Worm (Caenorhabditis elegans) whole organism, young adult: ENCODE results near the gene C47E8.11.

ENCODE experiments used
- B0336.3 ChIP-seq: fragments of 200-800 bp; sonication (Bioruptor generic); IDR thresholded peaks from 2 replicates; pipeline ENCODE4 v1.3.6; 2022; ENCODE audit warnings: missing genetic modification characterization, missing compliant biosample characterization
- C06A6.2 ChIP-seq: fragments of 200-800 bp; sonication (Bioruptor generic); conservative IDR thresholded peaks from 2 replicates; pipeline ENCODE4 v1.3.6; 2022; ENCODE audit warnings: missing genetic modification characterization, missing compliant biosample characterization
- F33H1.4 ChIP-seq: fragments of 200-800 bp; sonication (Bioruptor generic); IDR thresholded peaks from 2 replicates; pipeline ENCODE4 v1.3.6; 2022; ENCODE audit warnings: missing genetic modification reagents, missing genetic modification characterization, missing compliant biosample characterization
- F55B11.4 ChIP-seq: sonication (generic microtip); optimal IDR thresholded peaks from 2 replicates; lab custom pipeline; 2016; ENCODE audit warnings: missing compliant biosample characterization, missing genetic modification characterization, borderline replicate concordance; ENCODE audit not compliant: insufficient read depth
- Y53F4B.3 ChIP-seq: fragments of 200-800 bp; sonication (Bioruptor generic); IDR thresholded peaks from 2 replicates; pipeline ENCODE4 v1.3.6; 2022; ENCODE audit warnings: missing genetic modification reagents, missing genetic modification characterization, missing compliant biosample characterization
- Y56A3A.18 ChIP-seq: fragments of 200-800 bp; sonication (Bioruptor generic); IDR thresholded peaks from 2 replicates; pipeline ENCODE4 v1.3.6; 2022; ENCODE audit warnings: missing genetic modification reagents, missing genetic modification characterization, missing compliant biosample characterization
- Y79H2A.3 ChIP-seq: fragments of 200-800 bp; sonication (Bioruptor generic); conservative IDR thresholded peaks from 2 replicates; pipeline ENCODE4 v1.3.6; 2022; ENCODE audit warnings: missing genetic modification reagents, missing genetic modification characterization, missing compliant biosample characterization
- ama-1 ChIP-seq, 3 experiments: fragments of 150-350 bp in 1 of 3; sonication (generic microtip) in 2 of 3; optimal IDR thresholded peaks; 2 replicates each; lab custom pipeline; 2014 to 2018; ENCODE audit warnings: missing biosample characterization in 2 of 3, missing genetic modification characterization in 2 of 3, missing genetic modification reagents in 2 of 3
- atf-7 ChIP-seq: sonication (generic microtip); optimal IDR thresholded peaks from 2 replicates; lab custom pipeline; 2017; ENCODE audit warnings: mild to moderate bottlenecking, missing genetic modification characterization, missing compliant biosample characterization
- athp-1 ChIP-seq: sonication (generic microtip); optimal IDR thresholded peaks from 2 replicates; lab custom pipeline; 2017; ENCODE audit warnings: mild to moderate bottlenecking, missing genetic modification characterization, missing compliant biosample characterization
- cebp-1 ChIP-seq, 2 experiments: fragments of 200-800 bp in 1 of 2; sonication (Bioruptor generic) in 1 of 2; sonication (generic microtip) in 1 of 2; IDR thresholded peaks in 1 of 2; optimal IDR thresholded peaks in 1 of 2; 2 replicates each; pipeline versions ENCODE4 v1.3.6 to Lab custom; 2017 to 2022; ENCODE audit warnings: missing compliant biosample characterization in 2 of 2, missing genetic modification characterization in 2 of 2, mild to moderate bottlenecking in 1 of 2, missing genetic modification reagents in 1 of 2, moderate library complexity in 1 of 2
- cebp-2 ChIP-seq: fragments of 200-800 bp; sonication (Bioruptor generic); IDR thresholded peaks from 2 replicates; pipeline ENCODE4 v1.3.6; 2022; ENCODE audit warnings: missing genetic modification characterization, missing compliant biosample characterization
- ceh-100 ChIP-seq: fragments of 200-800 bp; sonication (Bioruptor generic); IDR thresholded peaks from 2 replicates; pipeline ENCODE4 v1.3.6; 2022; ENCODE audit warnings: missing genetic modification reagents, missing genetic modification characterization, missing compliant biosample characterization
- ceh-27 ChIP-seq: fragments of 200-800 bp; sonication (Bioruptor generic); optimal IDR thresholded peaks from 2 replicates; lab custom pipeline; 2018; ENCODE audit warnings: mild to moderate bottlenecking, missing genetic modification characterization, moderate library complexity, missing compliant biosample characterization
- ceh-79 ChIP-seq: sonication (generic microtip); optimal IDR thresholded peaks from 2 replicates; lab custom pipeline; 2017; ENCODE audit warnings: mild to moderate bottlenecking, missing genetic modification characterization, missing compliant biosample characterization
- dpff-1 ChIP-seq: sonication (generic microtip); optimal IDR thresholded peaks from 2 replicates; lab custom pipeline; 2017; ENCODE audit warnings: mild to moderate bottlenecking, missing genetic modification characterization, missing compliant biosample characterization
- dpl-1 ChIP-seq: fragments of 150-350 bp; optimal IDR thresholded peaks from 2 replicates; lab custom pipeline; 2014; ENCODE audit warnings: missing biosample characterization, missing genetic modification reagents, missing genetic modification characterization
- egl-18 ChIP-seq: fragments of 200-800 bp; sonication (Bioruptor generic); IDR thresholded peaks from 2 replicates; pipeline ENCODE4 v1.3.6; 2022; ENCODE audit warnings: missing genetic modification reagents, missing genetic modification characterization, missing compliant biosample characterization
- hmg-20 ChIP-seq: fragments of 200-800 bp; sonication (Bioruptor generic); IDR thresholded peaks from 2 replicates; pipeline ENCODE4 v1.3.6; 2022; ENCODE audit warnings: missing genetic modification reagents, missing genetic modification characterization, missing compliant biosample characterization
- hsf-1 ChIP-seq: fragments of 200-800 bp; sonication (Bioruptor generic); IDR thresholded peaks from 2 replicates; pipeline ENCODE4 v1.3.6; 2022; ENCODE audit warnings: missing genetic modification reagents, missing genetic modification characterization, missing compliant biosample characterization
- let-526 ChIP-seq: fragments of 200-800 bp; sonication (Bioruptor generic); IDR thresholded peaks from 2 replicates; pipeline ENCODE4 v1.3.6; 2022; ENCODE audit warnings: missing genetic modification reagents, missing genetic modification characterization, missing compliant biosample characterization
- lin-26 ChIP-seq: fragments of 200-800 bp; sonication (Bioruptor generic); IDR thresholded peaks from 2 replicates; pipeline ENCODE4 v1.3.6; 2022; ENCODE audit warnings: missing genetic modification reagents, missing genetic modification characterization, missing compliant biosample characterization
- lir-1 ChIP-seq: fragments of 200-800 bp; sonication (Bioruptor generic); conservative IDR thresholded peaks from 2 replicates; pipeline ENCODE4 v1.3.6; 2022; ENCODE audit warnings: missing genetic modification reagents, missing genetic modification characterization, missing compliant biosample characterization
- lsy-27 ChIP-seq: sonication (generic microtip); optimal IDR thresholded peaks from 2 replicates; lab custom pipeline; 2017; ENCODE audit warnings: missing genetic modification characterization, mild to moderate bottlenecking, missing compliant biosample characterization, antibody characterized with exemption, missing genotype, borderline replicate concordance; ENCODE audit not compliant: insufficient read depth
- mes-4 ChIP-seq: sonication (generic microtip); optimal IDR thresholded peaks from 2 replicates; lab custom pipeline; 2016; ENCODE audit warnings: missing genotype, missing genetic modification characterization, missing compliant biosample characterization
- nhr-80 ChIP-seq: sonication (generic microtip); optimal IDR thresholded peaks from 2 replicates; lab custom pipeline; 2016; ENCODE audit warnings: missing genetic modification characterization, missing compliant biosample characterization
- nhr-90 ChIP-seq: sonication (generic microtip); optimal IDR thresholded peaks from 2 replicates; lab custom pipeline; 2016; ENCODE audit warnings: missing genotype, mild to moderate bottlenecking, missing genetic modification characterization, missing compliant biosample characterization
- pbrm-1 ChIP-seq: fragments of 200-800 bp; sonication (Bioruptor generic); IDR thresholded peaks from 2 replicates; pipeline ENCODE4 v1.3.6; 2022; ENCODE audit warnings: missing genetic modification reagents, missing genetic modification characterization, missing compliant biosample characterization
- rcor-1 ChIP-seq: fragments of 200-800 bp; sonication (Bioruptor generic); IDR thresholded peaks from 2 replicates; pipeline ENCODE4 v1.3.6; 2022; ENCODE audit warnings: missing genetic modification reagents, missing genetic modification characterization, missing compliant biosample characterization
- rpc-1 ChIP-seq, 2 experiments: fragments of 150-350 bp in 1 of 2; sonication (generic microtip) in 1 of 2; optimal IDR thresholded peaks; 2 replicates each; lab custom pipeline; 2014 to 2018; ENCODE audit warnings: missing biosample characterization in 1 of 2, missing genetic modification characterization in 1 of 2, missing genetic modification reagents in 1 of 2, missing genotype in 1 of 2
- snpc-1.1 ChIP-seq: sonication (generic microtip); optimal IDR thresholded peaks from 2 replicates; lab custom pipeline; 2017; ENCODE audit warnings: missing genetic modification characterization, mild to moderate bottlenecking, missing compliant biosample characterization, antibody characterized with exemption, moderate library complexity, missing genotype, missing genetic modification reagents; ENCODE audit not compliant: insufficient read depth
- somi-1 ChIP-seq: fragments of 200-800 bp; sonication (Bioruptor generic); optimal IDR thresholded peaks from 2 replicates; lab custom pipeline; 2018; ENCODE audit warnings: mild to moderate bottlenecking, missing genetic modification characterization, missing compliant biosample characterization
- tbp1 ChIP-seq: fragments of 200-800 bp; sonication (Bioruptor generic); optimal IDR thresholded peaks from 2 replicates; lab custom pipeline; 2018; ENCODE audit warnings: mild to moderate bottlenecking, missing genetic modification characterization, missing compliant biosample characterization
- xnd-1 ChIP-seq: sonication (generic microtip); optimal IDR thresholded peaks from 2 replicates; lab custom pipeline; 2016; ENCODE audit warnings: missing genotype, missing genetic modification reagents, missing genetic modification characterization, missing compliant biosample characterization
- ztf-18 ChIP-seq: sonication (generic microtip); optimal IDR thresholded peaks from 2 replicates; lab custom pipeline; 2016; ENCODE audit warnings: missing genotype, mild to moderate bottlenecking, missing genetic modification characterization, missing compliant biosample characterization
- ztf-25 ChIP-seq: fragments of 200-800 bp; sonication (Bioruptor generic); IDR thresholded peaks from 2 replicates; pipeline ENCODE4 v1.3.6; 2022; ENCODE audit warnings: missing genetic modification reagents, missing genetic modification characterization, missing compliant biosample characterization
- ztf-28 ChIP-seq: fragments of 200-800 bp; sonication (Bioruptor generic); IDR thresholded peaks from 2 replicates; pipeline ENCODE4 v1.3.6; 2022; ENCODE audit warnings: missing genetic modification reagents, missing genetic modification characterization, missing compliant biosample characterization

Gene C47E8.11

ce11 chrV:14719491-14719890 lies 31.1 kb downstream of the C47E8.11 start, which contains the start of gene R08A2.1 (continued):
- TF ChIP-seq atf-7 (tag; lab: Kevin White, UChicago), result no peak
- no peak for TF ChIP-seq ceh-27 (GFP tag; lab: Kevin White, UChicago)
- no peak for TF ChIP-seq F55B11.4 (tag; lab: Kevin White, UChicago)
- TF ChIP-seq ceh-79 (tag; lab: Kevin White, UChicago), result no peak

DNA sequence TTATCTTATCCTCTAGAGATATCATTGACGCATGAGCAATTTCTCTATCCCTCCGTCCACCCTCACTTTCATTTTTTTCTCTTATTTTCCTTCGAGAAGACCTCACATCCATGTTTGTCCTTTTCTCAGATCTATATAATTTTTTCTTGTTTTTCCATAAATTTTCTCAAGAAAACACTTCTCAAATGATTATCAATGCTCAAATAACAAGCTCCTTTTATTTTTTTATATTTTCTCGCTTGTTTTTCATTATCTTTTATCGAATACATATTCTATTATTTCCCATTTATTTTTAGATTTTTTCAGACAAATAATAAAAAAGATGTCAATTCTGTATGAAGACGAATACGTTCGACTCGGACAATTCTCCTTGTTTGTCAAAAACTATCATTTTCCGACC lies 34.6 kb downstream of the C47E8.11 start, which contains the start of gene R08A2.7:
Gene R08A2.7, plus strand, starts transcription at position 301 of the 400 bp plus-strand sequence.
- TF ChIP-seq lsy-27, result no peak
- no peak for TF ChIP-seq hsf-1
- TF ChIP-seq Y79H2A.3, result no peak
- no peak for TF ChIP-seq lir-1 (GFP tag; lab: Robert Waterston, UW)
- no peak for TF ChIP-seq cebp-2 (GFP tag; lab: Robert Waterston, UW)
- TF ChIP-seq nhr-80, result no peak
- no peak for TF ChIP-seq F33H1.4
- TF ChIP-seq dpl-1, result no peak
- TF ChIP-seq B0336.3 (GFP tag; lab: Robert Waterston, UW), result no peak
- no peak for TF ChIP-seq nhr-90 (tag; lab: Kevin White, UChicago)
- TF ChIP-seq hmg-20 (GFP tag; lab: Robert Waterston, UW), result no peak
- no peak for TF ChIP-seq pbrm-1 (GFP tag; lab: Robert Waterston, UW)
- TF ChIP-seq ceh-27 (GFP tag; lab: Kevin White, UChicago), result no peak
- TF ChIP-seq ztf-25 (GFP tag; lab: Robert Waterston, UW), result no peak
- no peak for TF ChIP-seq ama-1 (optimal IDR thresholded peaks at IDR 0.05; lab: Kevin White, UChicago)
- no peak for TF ChIP-seq ama-1 (GFP tag; optimal IDR thresholded peaks at IDR 0.05; lab: Kevin White, UChicago)
- TF ChIP-seq rpc-1 (optimal IDR thresholded peaks at IDR 0.05; lab: Kevin White, UChicago), result no peak
- TF ChIP-seq rpc-1 (tag; optimal IDR thresholded peaks at IDR 0.05; lab: Kevin White, UChicago), result no peak
- no peak for TF ChIP-seq snpc-1.1 (tag; lab: Kevin White, UChicago)
- no peak for TF ChIP-seq ceh-79 (tag; lab: Kevin White, UChicago)
- TF ChIP-seq ztf-18 (tag; lab: Kevin White, UChicago), result no peak
- no peak for TF ChIP-seq ztf-28 (GFP tag; lab: Robert Waterston, UW)

DNA sequence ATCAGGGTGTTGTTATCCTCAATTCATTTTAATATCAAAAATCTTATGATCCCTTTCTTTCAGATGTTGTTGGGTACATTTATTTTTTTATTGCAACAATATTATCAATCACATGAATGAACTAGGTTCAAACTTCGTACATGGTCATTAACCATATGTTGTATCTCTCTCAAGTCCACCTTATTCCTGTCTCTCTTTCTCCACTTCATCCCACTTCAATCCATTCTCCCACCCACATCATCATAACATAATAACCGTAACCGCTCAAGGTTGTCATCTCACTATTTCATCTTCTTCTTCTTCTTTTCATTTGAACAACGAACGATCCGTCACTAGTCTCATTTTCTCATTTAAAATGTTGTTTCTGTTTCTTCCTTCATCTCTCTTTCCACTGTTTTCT lies 37.0 kb downstream of the C47E8.11 start:
- peak; percentile 76 for TF ChIP-seq somi-1 (GFP tag; lab: Kevin White, UChicago)
- TF ChIP-seq tbp1 (GFP tag; lab: Kevin White, UChicago), result no peak

DNA sequence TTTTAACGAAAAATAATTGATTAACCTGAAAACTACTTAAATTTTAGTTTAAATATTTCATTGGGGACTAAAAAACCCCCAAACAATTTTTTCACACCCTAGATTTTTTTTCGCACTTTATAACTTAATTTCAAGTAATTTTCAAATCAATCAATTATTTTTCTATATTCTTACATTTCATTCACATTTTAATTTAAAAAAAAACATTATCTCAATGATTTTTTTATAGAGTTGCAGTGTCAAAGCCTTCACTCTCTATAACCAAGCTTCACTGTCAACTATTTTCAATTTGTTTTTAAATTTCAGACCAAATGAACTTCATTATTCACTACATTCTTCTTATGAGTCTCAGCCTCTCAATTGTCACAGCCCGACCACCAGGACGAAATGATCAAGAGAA lies 38.2 kb downstream of the C47E8.11 start, which contains the start of gene Y50E8A.1:
Gene Y50E8A.1, plus strand, starts transcription at position 301 of the 400 bp plus-strand sequence.
- TF ChIP-seq atf-7 (tag; lab: Kevin White, UChicago), result no peak
- no peak for TF ChIP-seq C06A6.2 (GFP tag; lab: Robert Waterston, UW)
- no peak for TF ChIP-seq lin-26 (GFP tag; lab: Robert Waterston, UW)
- TF ChIP-seq let-526 (GFP tag; lab: Robert Waterston, UW), result no peak
- no peak for TF ChIP-seq egl-18 (GFP tag; lab: Robert Waterston, UW)
- TF ChIP-seq Y56A3A.18 (GFP tag; lab: Robert Waterston, UW), result no peak
- no peak for TF ChIP-seq xnd-1
- TF ChIP-seq mes-4 (tag; lab: Kevin White, UChicago), result no peak
- TF ChIP-seq Y53F4B.3 (GFP tag; lab: Robert Waterston, UW), result no peak
- no peak for TF ChIP-seq dpl-1
- no peak for TF ChIP-seq ceh-100 (GFP tag; lab: Robert Waterston, UW)
- TF ChIP-seq dpff-1 (tag; lab: Kevin White, UChicago), result no peak
- no peak for TF ChIP-seq athp-1 (tag; lab: Kevin White, UChicago)
- no peak for TF ChIP-seq rcor-1 (GFP tag; lab: Robert Waterston, UW)
- TF ChIP-seq cebp-1 (GFP tag; IDR thresholded peaks at IDR 0.05; lab: Robert Waterston, UW), result no peak
- no peak for TF ChIP-seq cebp-1 (tag; optimal IDR thresholded peaks at IDR 0.05; lab: Kevin White, UChicago)
- no peak for TF ChIP-seq somi-1 (GFP tag; lab: Kevin White, UChicago)
